Worm (Caenorhabditis elegans) whole organism, early embryonic: ENCODE results near the gene W05H5.1.

Experiments used
- B0310.2 ChIP-seq: sonication (generic microtip); optimal IDR thresholded peaks from 2 replicates; lab custom pipeline; 2016; ENCODE audit warnings: mild to moderate bottlenecking, missing genetic modification characterization, missing compliant biosample characterization
- F13C5.2 ChIP-seq: sonication (generic microtip); optimal IDR thresholded peaks from 2 replicates; lab custom pipeline; 2017; ENCODE audit warnings: mild to moderate bottlenecking, missing genetic modification characterization, inconsistent platforms, missing compliant biosample characterization
- aly-1 ChIP-seq: sonication (generic microtip); optimal IDR thresholded peaks from 2 replicates; lab custom pipeline; 2016; ENCODE audit warnings: missing genetic modification characterization, missing compliant biosample characterization
- ama-1 ChIP-seq: fragments of 150-350 bp; optimal IDR thresholded peaks from 2 replicates; lab custom pipeline; 2014
- ceh-13 ChIP-seq: fragments of 200-800 bp; sonication (Bioruptor generic); optimal IDR thresholded peaks from 2 replicates; lab custom pipeline; 2018; ENCODE audit warnings: mild to moderate bottlenecking, missing genetic modification characterization, missing compliant biosample characterization
- ceh-36 ChIP-seq: sonication (generic microtip); optimal IDR thresholded peaks from 2 replicates; lab custom pipeline; 2016; ENCODE audit warnings: missing genetic modification characterization, inconsistent platforms, missing compliant biosample characterization
- ets-7 ChIP-seq: sonication (generic microtip); optimal IDR thresholded peaks from 2 replicates; lab custom pipeline; 2016; ENCODE audit warnings: missing genotype, missing genetic modification characterization, missing compliant biosample characterization
- flt-1 ChIP-seq: fragments of 200-800 bp; sonication (Bioruptor generic); IDR thresholded peaks from 2 replicates; pipeline ENCODE4 v1.3.6; 2022; ENCODE audit warnings: missing genetic modification characterization, missing compliant biosample characterization
- hmbx-1 ChIP-seq: sonication (generic microtip); optimal IDR thresholded peaks from 2 replicates; lab custom pipeline; 2016; ENCODE audit warnings: mild to moderate bottlenecking, missing genetic modification characterization, missing compliant biosample characterization
- hmg-4 ChIP-seq: fragments of 200-800 bp; sonication (Bioruptor generic); optimal IDR thresholded peaks from 2 replicates; lab custom pipeline; 2018; ENCODE audit warnings: mild to moderate bottlenecking, missing genetic modification characterization, missing compliant biosample characterization
- hnd-1 ChIP-seq: sonication (generic microtip); optimal IDR thresholded peaks from 2 replicates; lab custom pipeline; 2016; ENCODE audit warnings: missing genetic modification characterization, missing compliant biosample characterization
- scrt-1 ChIP-seq: fragments of 200-800 bp; sonication (Bioruptor generic); IDR thresholded peaks from 2 replicates; pipeline ENCODE4 v1.3.6; 2022; ENCODE audit warnings: missing genetic modification characterization, missing compliant biosample characterization
- tbx-11 ChIP-seq: fragments of 200-800 bp; sonication (Bioruptor generic); IDR thresholded peaks from 2 replicates; pipeline ENCODE4 v1.3.6; 2022; ENCODE audit warnings: missing genetic modification characterization, missing compliant biosample characterization
- tbx-37 ChIP-seq: fragments of 200-800 bp; sonication (Bioruptor generic); conservative IDR thresholded peaks from 2 replicates; pipeline ENCODE4 v1.3.6; 2022; ENCODE audit warnings: missing genetic modification reagents, missing genetic modification characterization, missing compliant biosample characterization

DNA sequence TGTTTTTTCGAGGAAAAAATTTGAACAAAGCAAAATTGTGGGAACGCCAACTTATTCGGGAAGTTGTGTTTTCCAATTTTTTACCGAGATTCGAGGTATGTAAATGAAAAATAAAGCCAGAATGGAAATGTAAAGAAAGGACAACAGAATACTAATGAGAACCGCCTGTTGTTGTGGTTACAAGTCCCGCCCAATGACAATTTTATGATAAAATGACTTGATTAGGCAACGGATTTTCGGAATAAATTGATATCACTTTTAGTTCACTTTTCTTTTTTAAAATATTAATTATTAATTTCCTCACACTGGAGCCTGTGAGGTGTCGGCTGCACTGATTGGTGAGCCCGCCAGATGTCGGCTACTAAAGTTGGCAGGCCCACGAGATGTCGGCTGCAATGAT, 12.2 kb downstream of the W05H5.1 start, which contains the start of gene dct-12:
- TF ChIP-seq tbx-37 (GFP tag; lab: Robert Waterston, UW) (no peak), tbx-11 (GFP tag; lab: Robert Waterston, UW) (no peak), ama-1 (lab: Kevin White, UChicago) (no peak), aly-1 (tag; lab: Kevin White, UChicago) (no peak), hmg-4 (no peak), scrt-1 (GFP tag; lab: Robert Waterston, UW) (no peak), hnd-1 (tag; lab: Kevin White, UChicago) (no peak), ets-7 (tag; lab: Kevin White, UChicago) (no peak), flt-1 (GFP tag; lab: Robert Waterston, UW) (no peak), hmbx-1 (no peak), ceh-36 (tag; lab: Kevin White, UChicago) (no peak), F13C5.2 (tag; lab: Kevin White, UChicago) (no peak), ceh-13 (GFP tag; lab: Kevin White, UChicago) (no peak), B0310.2 (tag; lab: Kevin White, UChicago) (no peak)
